Fruit fly (Drosophila melanogaster) ovary, adult (tissue): ENCODE data around the gene CG2540.

Experiments used
- CG17801 ChIP-seq: fragments of 200-800 bp; optimal IDR thresholded peaks from 2 replicates; lab custom pipeline; 2019; ENCODE audit warnings: missing biosample characterization, mild to moderate bottlenecking, missing genetic modification characterization, moderate library complexity; ENCODE audit not compliant: partially characterized antibody

The CG2540 gene

dm6 chrX:12667600-12668250 is 38.0 kb downstream of the CG2540 start:
- no peak for TF ChIP-seq CG17801 (GFP tag; lab: Kevin White, UChicago)

dm6 chrX:12668723-12669122 is 39.0 kb downstream of the CG2540 start:
- no peak for TF ChIP-seq CG17801 (GFP tag; lab: Kevin White, UChicago)

dm6 chrX:12669659-12670488 is 40.2 kb downstream of the CG2540 start:
- peak; percentile 76 for TF ChIP-seq CG17801 (GFP tag; lab: Kevin White, UChicago)

dm6 chrX:12670530-12671285 is 41.0 kb downstream of the CG2540 start:
- TF ChIP-seq CG17801 (GFP tag; lab: Kevin White, UChicago) = no peak

DNA sequence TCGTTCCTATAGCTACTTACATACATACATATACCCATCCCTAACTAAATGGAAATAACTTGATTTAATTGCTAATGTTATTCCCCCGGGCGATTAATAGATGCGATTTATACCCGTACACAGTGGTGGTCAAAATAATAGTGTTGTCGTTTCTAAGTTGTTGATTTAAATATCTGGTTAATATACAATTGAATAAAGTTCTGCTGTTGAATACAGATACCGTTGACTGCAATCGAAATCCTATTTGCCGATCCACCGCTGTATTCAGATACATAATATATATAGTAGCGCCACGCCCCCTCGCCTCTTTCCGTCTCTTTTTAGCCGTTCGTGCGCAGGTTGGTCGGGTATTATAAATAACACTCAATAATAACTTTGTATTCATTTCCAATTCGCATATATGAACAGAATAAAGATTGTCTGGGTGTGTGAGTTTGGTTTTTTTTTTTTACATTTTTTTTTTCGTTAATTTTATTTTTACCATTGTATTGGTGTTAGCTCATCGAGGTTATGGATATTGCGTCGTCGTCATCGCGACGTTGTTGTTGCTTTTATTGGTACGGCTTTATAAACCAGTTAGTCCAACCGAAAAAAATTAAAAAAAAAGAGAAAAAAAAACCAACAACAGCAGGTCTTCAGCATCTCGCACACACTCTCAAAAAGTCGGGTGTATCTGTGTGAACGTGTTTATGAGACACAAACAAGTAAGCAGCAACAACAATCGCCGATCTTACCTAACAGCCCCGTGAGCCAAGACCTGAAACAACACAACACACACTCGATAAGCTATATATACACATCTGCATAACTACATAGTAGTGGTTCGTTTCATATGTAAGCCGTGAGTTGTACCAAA is 42.9 kb downstream of the CG2540 start:
- TF ChIP-seq CG17801 (GFP tag; lab: Kevin White, UChicago) = no peak

DNA sequence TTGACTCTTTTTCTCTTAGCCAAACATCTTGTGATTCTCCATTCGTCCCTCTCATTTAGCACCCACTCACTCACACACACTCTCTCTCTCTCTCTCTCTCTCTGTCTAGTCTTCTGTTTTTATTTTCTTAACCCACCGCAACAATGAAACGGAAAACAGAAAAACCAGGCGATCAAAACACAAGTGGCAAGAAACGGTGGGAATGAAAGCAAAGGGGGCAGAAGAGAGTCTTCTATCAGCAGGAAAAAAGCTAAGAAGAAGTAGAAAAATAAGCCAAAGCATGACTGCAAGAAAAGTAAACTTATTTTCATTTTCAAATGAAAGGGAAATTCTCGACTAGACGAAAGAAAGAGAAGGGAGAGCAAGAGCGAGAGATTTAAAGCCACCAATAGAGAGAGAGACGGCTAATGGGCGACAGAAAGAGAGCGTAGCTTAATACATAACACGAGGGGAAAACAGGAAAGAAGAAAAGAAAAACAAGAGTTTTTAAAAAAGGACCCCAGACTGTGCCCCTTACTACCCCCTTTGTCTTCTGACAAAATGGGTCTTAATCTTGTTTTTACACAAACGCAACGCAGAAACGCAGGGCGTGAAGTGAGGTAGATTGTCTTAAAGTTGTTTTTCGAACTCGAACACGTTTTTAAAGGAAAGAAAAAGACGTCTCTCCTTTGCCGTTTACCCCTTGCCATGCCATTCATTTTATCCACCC is 44.3 kb downstream of the CG2540 start:
- TF ChIP-seq CG17801 (GFP tag; lab: Kevin White, UChicago) = no peak

DNA sequence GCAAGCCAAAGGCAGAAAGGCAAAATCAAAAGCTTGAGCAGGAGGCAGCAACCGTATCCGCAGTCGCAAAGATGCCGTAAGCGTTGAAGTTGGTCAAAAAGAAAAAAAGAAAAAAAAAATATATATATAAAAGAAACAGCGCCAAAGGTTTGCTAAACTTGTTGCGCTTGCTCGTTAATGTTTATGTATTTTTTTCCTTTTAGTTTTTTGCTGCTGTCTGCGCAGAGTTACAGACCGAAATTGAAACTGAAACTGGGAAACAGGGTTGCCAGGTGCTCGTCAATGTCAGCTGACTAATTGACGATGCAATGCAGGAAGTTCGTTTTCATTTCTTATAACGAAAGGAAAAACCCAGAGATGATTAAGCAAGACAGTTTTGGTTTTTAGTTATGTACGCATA is 45.6 kb downstream of the CG2540 start:
- no peak for TF ChIP-seq CG17801 (GFP tag; lab: Kevin White, UChicago)

dm6 chrX:12675798-12676553 is 46.3 kb downstream of the CG2540 start:
- no peak for TF ChIP-seq CG17801 (GFP tag; lab: Kevin White, UChicago)

DNA sequence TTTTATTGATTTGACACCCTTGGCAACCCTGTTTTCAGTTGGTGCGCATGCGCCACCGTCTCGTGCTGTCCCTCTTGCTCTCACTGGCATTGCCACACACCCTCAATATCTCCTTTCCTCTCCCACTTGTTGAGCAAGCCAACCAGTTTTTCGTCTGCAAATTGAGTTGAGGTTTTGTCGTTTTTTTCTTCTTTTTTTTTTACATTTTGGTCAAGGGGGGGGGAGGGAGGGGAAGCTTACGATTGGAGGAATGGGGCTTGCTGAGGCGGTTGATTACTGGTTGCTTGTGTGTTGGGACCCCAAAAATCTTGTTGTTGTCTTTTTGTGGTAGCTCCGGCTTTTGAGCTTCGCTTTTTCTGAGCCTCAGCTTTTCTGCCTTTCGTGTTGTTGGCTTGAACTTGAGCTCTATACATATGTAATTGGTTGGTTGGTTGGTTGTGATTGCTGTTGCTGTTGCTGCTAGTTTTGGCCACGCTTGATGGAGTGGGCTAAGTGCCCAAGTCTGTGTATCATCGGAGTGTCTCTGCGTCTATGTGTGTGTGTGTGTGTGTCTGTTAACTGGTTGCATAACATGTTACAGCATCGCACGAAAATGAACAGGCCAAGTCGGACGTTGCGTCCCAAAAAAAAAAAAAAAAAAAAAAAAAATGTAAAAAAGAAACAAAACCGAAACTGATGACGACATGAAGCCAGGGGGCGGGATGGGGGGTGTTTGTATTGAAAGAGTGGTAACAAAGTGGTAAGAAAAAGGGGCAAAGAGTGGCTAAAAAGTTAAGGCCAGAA is 47.1 kb downstream of the CG2540 start:
- peak; percentile 43 for TF ChIP-seq CG17801 (GFP tag; lab: Kevin White, UChicago)
